Fruit fly (Drosophila melanogaster) whole organism, embryonic: ENCODE measurements around the gene CG33269.
A peak's percentile ranks its signal among the peaks of the same experiment; 100 is the strongest.

Experiments
- B-H1 ChIP-seq: fragments of 200-800 bp; sonication (Bioruptor generic); IDR thresholded peaks from 3 replicates; pipeline ENCODE4 v1.3.6; 2022; ENCODE audit warnings: missing biosample characterization, missing genetic modification characterization
- CG10147 ChIP-seq: fragments of 200-800 bp; sonication (Bioruptor generic); optimal IDR thresholded peaks from 2 replicates; lab custom pipeline; 2019; ENCODE audit warnings: missing biosample characterization, mild to moderate bottlenecking, missing genetic modification characterization, moderate library complexity
- CG10274 ChIP-seq: fragments of 200-800 bp; sonication (Bioruptor generic); optimal IDR thresholded peaks from 3 replicates; lab custom pipeline; 2017; ENCODE audit warnings: missing biosample characterization, mild to moderate bottlenecking, missing genetic modification characterization
- CG10462 ChIP-seq: fragments of 200-800 bp; sonication (Bioruptor generic); optimal IDR thresholded peaks from 2 replicates; lab custom pipeline; 2016; ENCODE audit warnings: missing biosample characterization, missing genetic modification characterization
- CG15011 ChIP-seq: fragments of 200-800 bp; sonication (Bioruptor generic); optimal IDR thresholded peaks from 3 replicates; lab custom pipeline; 2018; ENCODE audit warnings: missing biosample characterization, mild to moderate bottlenecking, missing genetic modification characterization
- CG15601 ChIP-seq: fragments of 200-800 bp; sonication (Bioruptor generic); optimal IDR thresholded peaks from 3 replicates; lab custom pipeline; 2019; ENCODE audit warnings: missing biosample characterization, mild to moderate bottlenecking, missing genetic modification characterization, moderate library complexity
- CG17186 ChIP-seq: fragments of 200-800 bp; sonication (Bioruptor generic); optimal IDR thresholded peaks from 3 replicates; lab custom pipeline; 2017; ENCODE audit warnings: missing biosample characterization, missing genetic modification reagents, missing genetic modification characterization
- CG2120 ChIP-seq: fragments of 200-800 bp; sonication (Bioruptor generic); optimal IDR thresholded peaks from 3 replicates; lab custom pipeline; 2016; ENCODE audit warnings: missing biosample characterization, missing genetic modification characterization
- CG2712 ChIP-seq: fragments of 200-800 bp; optimal IDR thresholded peaks from 3 replicates; lab custom pipeline; 2019; ENCODE audit warnings: missing biosample characterization, mild to moderate bottlenecking, missing genetic modification characterization, moderate library complexity
- CG3065 ChIP-seq: fragments of 200-800 bp; sonication (Bioruptor generic); optimal IDR thresholded peaks from 2 replicates; lab custom pipeline; 2016; ENCODE audit warnings: missing biosample characterization, missing genetic modification characterization
- CG32767 ChIP-seq: fragments of 200-800 bp; sonication (Bioruptor generic); IDR thresholded peaks from 2 replicates; pipeline ENCODE4 v1.3.6; 2022; ENCODE audit warnings: missing biosample characterization, missing genetic modification characterization
- CG5180 ChIP-seq: fragments of 200-800 bp; sonication (Bioruptor generic); optimal IDR thresholded peaks from 3 replicates; lab custom pipeline; 2017; ENCODE audit warnings: missing biosample characterization, missing genetic modification characterization, mild to moderate bottlenecking, moderate library complexity, missing genetic modification reagents
- CG8281 ChIP-seq: fragments of 200-800 bp; sonication (Bioruptor generic); optimal IDR thresholded peaks from 2 replicates; lab custom pipeline; 2018; ENCODE audit warnings: missing biosample characterization, mild to moderate bottlenecking, missing genetic modification characterization, moderate library complexity
- CG8290 ChIP-seq, 3 experiments: fragments of 200-800 bp; sonication (Bioruptor generic); optimal IDR thresholded peaks; 2 replicates each; lab custom pipeline; 2016 to 2019; ENCODE audit warnings: missing biosample characterization in 3 of 3, missing genetic modification characterization in 3 of 3, mild to moderate bottlenecking in 2 of 3, moderate library complexity in 1 of 3
- CG9817 ChIP-seq: fragments of 200-800 bp; sonication (Bioruptor generic); optimal IDR thresholded peaks from 2 replicates; lab custom pipeline; 2018; ENCODE audit warnings: missing biosample characterization, mild to moderate bottlenecking, missing genetic modification characterization, moderate library complexity
- CG9932 ChIP-seq: fragments of 200-800 bp; sonication (Bioruptor generic); IDR thresholded peaks from 2 replicates; pipeline ENCODE4 v1.3.6; 2022; ENCODE audit warnings: missing biosample characterization, missing genetic modification characterization
- CHES-1-like ChIP-seq: fragments of 200-800 bp; sonication (Bioruptor generic); optimal IDR thresholded peaks from 2 replicates; lab custom pipeline; 2016; ENCODE audit warnings: missing biosample characterization, missing genetic modification characterization
- Dek ChIP-seq: fragments of 200-800 bp; sonication (Bioruptor generic); optimal IDR thresholded peaks from 3 replicates; lab custom pipeline; 2019; ENCODE audit warnings: missing biosample characterization, mild to moderate bottlenecking, missing genetic modification characterization, moderate library complexity
- Ets65A ChIP-seq: fragments of 200-800 bp; sonication (Bioruptor generic); peaks from one replicate; lab custom pipeline; 2016; ENCODE audit warnings: missing biosample characterization, missing genetic modification characterization
- Fer1 ChIP-seq: fragments of 200-800 bp; sonication (Bioruptor generic); optimal IDR thresholded peaks from 2 replicates; lab custom pipeline; 2017; ENCODE audit warnings: missing biosample characterization, mild to moderate bottlenecking, missing genetic modification characterization
- Fer3 ChIP-seq: fragments of 200-800 bp; sonication (Bioruptor generic); optimal IDR thresholded peaks from 2 replicates; lab custom pipeline; 2018; ENCODE audit warnings: missing biosample characterization, mild to moderate bottlenecking, missing genetic modification characterization, moderate library complexity
- Hsf ChIP-seq: fragments of 200-800 bp; sonication (Bioruptor generic); optimal IDR thresholded peaks from 3 replicates; lab custom pipeline; 2016; ENCODE audit warnings: missing biosample characterization, missing genetic modification characterization
- MESR4 ChIP-seq: fragments of 200-800 bp; sonication (Bioruptor generic); optimal IDR thresholded peaks from 2 replicates; lab custom pipeline; 2018; ENCODE audit warnings: missing biosample characterization, mild to moderate bottlenecking, missing genetic modification characterization, moderate library complexity
- Oaz ChIP-seq: fragments of 200-800 bp; sonication (Bioruptor generic); IDR thresholded peaks from 2 replicates; pipeline ENCODE4 v1.3.6; 2022; ENCODE audit warnings: missing biosample characterization, missing genetic modification characterization
- Taf1 ChIP-seq: fragments of 200-800 bp; sonication (Bioruptor generic); IDR thresholded peaks from 2 replicates; pipeline ENCODE4 v1.3.6; 2022; ENCODE audit warnings: missing biosample characterization, missing genetic modification characterization
- Tbp ChIP-seq: fragments of >200 bp; optimal IDR thresholded peaks from 2 replicates; lab custom pipeline; 2018; ENCODE audit warnings: missing biosample characterization, missing genetic modification characterization
- YL-1 ChIP-seq: fragments of 200-800 bp; sonication (Bioruptor generic); optimal IDR thresholded peaks from 3 replicates; lab custom pipeline; 2017; ENCODE audit warnings: missing biosample characterization, mild to moderate bottlenecking, missing genetic modification characterization
- ap ChIP-seq: fragments of 200-800 bp; sonication (Bioruptor generic); IDR thresholded peaks from 2 replicates; pipeline ENCODE4 v1.3.6; 2022; ENCODE audit warnings: missing biosample characterization, missing genetic modification characterization
- bab2 ChIP-seq: fragments of 200-800 bp; sonication (Bioruptor generic); optimal IDR thresholded peaks from 2 replicates; lab custom pipeline; 2016; ENCODE audit warnings: missing biosample characterization, missing genetic modification characterization
- dmrt11E ChIP-seq: fragments of 200-800 bp; sonication (Bioruptor generic); optimal IDR thresholded peaks from 3 replicates; lab custom pipeline; 2018; ENCODE audit warnings: missing biosample characterization, mild to moderate bottlenecking, missing genetic modification characterization, moderate library complexity
- dmrt99B ChIP-seq: fragments of 200-800 bp; sonication (Bioruptor generic); optimal IDR thresholded peaks from 2 replicates; lab custom pipeline; 2018; ENCODE audit warnings: missing biosample characterization, mild to moderate bottlenecking, missing genetic modification characterization, moderate library complexity
- emc ChIP-seq: fragments of 200-800 bp; sonication (Bioruptor generic); optimal IDR thresholded peaks from 2 replicates; lab custom pipeline; 2016; ENCODE audit warnings: missing biosample characterization, missing genetic modification characterization
- en ChIP-seq: fragments of 200-800 bp; sonication (Bioruptor generic); optimal IDR thresholded peaks from 2 replicates; lab custom pipeline; 2016; ENCODE audit warnings: missing biosample characterization, missing genetic modification characterization
- gem ChIP-seq: fragments of 200-800 bp; sonication (Bioruptor generic); optimal IDR thresholded peaks from 2 replicates; lab custom pipeline; 2019; ENCODE audit warnings: missing biosample characterization, mild to moderate bottlenecking, missing genetic modification characterization, moderate library complexity
- gfzf ChIP-seq: fragments of 200-800 bp; sonication (Bioruptor generic); optimal IDR thresholded peaks from 2 replicates; lab custom pipeline; 2016; ENCODE audit warnings: missing biosample characterization, mild to moderate bottlenecking, missing genetic modification characterization, moderate library complexity
- gsb ChIP-seq: fragments of 200-800 bp; sonication (Bioruptor generic); IDR thresholded peaks from 2 replicates; pipeline ENCODE4 v1.3.6; 2022; ENCODE audit warnings: missing biosample characterization, missing genetic modification characterization
- insv ChIP-seq, 2 experiments: fragments of 200-800 bp; sonication (Bioruptor generic); optimal IDR thresholded peaks; 3 replicates each; lab custom pipeline; 2016 to 2018; ENCODE audit warnings: missing biosample characterization in 2 of 2, missing genetic modification characterization in 2 of 2
- nerfin-1 ChIP-seq: fragments of 200-800 bp; sonication (Bioruptor generic); optimal IDR thresholded peaks from 3 replicates; lab custom pipeline; 2019; ENCODE audit warnings: missing biosample characterization, mild to moderate bottlenecking, missing genetic modification characterization, moderate library complexity
- nerfin-2 ChIP-seq: fragments of 200-800 bp; sonication (Bioruptor generic); IDR thresholded peaks from 2 replicates; pipeline ENCODE4 v1.3.6; 2022; ENCODE audit warnings: missing biosample characterization, missing genetic modification characterization; ENCODE audit not compliant: partially characterized antibody
- peb ChIP-seq: fragments of 200-800 bp; sonication (Bioruptor generic); IDR thresholded peaks from 2 replicates; pipeline ENCODE4 v1.3.6; 2022; ENCODE audit warnings: missing biosample characterization, missing genetic modification characterization
- pita ChIP-seq: fragments of 200-800 bp; sonication (Bioruptor generic); optimal IDR thresholded peaks from 2 replicates; lab custom pipeline; 2017; ENCODE audit warnings: missing biosample characterization, mild to moderate bottlenecking, missing genetic modification characterization
- sens-2 ChIP-seq: fragments of 200-800 bp; sonication (Bioruptor generic); IDR thresholded peaks from 2 replicates; pipeline ENCODE4 v1.3.6; 2022; ENCODE audit warnings: missing biosample characterization, missing genetic modification characterization
- slbo ChIP-seq: fragments of 200-800 bp; sonication (Bioruptor generic); IDR thresholded peaks from 2 replicates; pipeline ENCODE4 v1.3.6; 2022; ENCODE audit warnings: missing biosample characterization, missing genetic modification characterization
- sna ChIP-seq: fragments of 200-800 bp; sonication (Bioruptor generic); IDR thresholded peaks from 2 replicates; pipeline ENCODE4 v1.3.6; 2022; ENCODE audit warnings: missing biosample characterization, missing genetic modification characterization; ENCODE audit not compliant: partially characterized antibody
- tll ChIP-seq, 2 experiments: fragments of 200-800 bp in 1 of 2; fragments of >200 bp in 1 of 2; sonication (Bioruptor generic) in 1 of 2; optimal IDR thresholded peaks; 2 replicates each; lab custom pipeline; 2017 to 2019; ENCODE audit warnings: missing biosample characterization in 2 of 2, missing genetic modification characterization in 2 of 2, mild to moderate bottlenecking in 1 of 2, moderate library complexity in 1 of 2
- trem ChIP-seq: fragments of 200-800 bp; optimal IDR thresholded peaks from 3 replicates; lab custom pipeline; 2019; ENCODE audit warnings: missing biosample characterization, mild to moderate bottlenecking, missing genetic modification characterization, moderate library complexity
- unc-4 ChIP-seq: fragments of 200-800 bp; sonication (Bioruptor generic); IDR thresholded peaks from 2 replicates; pipeline ENCODE4 v1.3.6; 2022; ENCODE audit warnings: missing biosample characterization, missing genetic modification characterization; ENCODE audit not compliant: partially characterized antibody
- vvl ChIP-seq: fragments of 200-800 bp; sonication (Bioruptor generic); IDR thresholded peaks from 2 replicates; pipeline ENCODE4 v1.3.6; 2022; ENCODE audit warnings: missing biosample characterization, missing genetic modification characterization
- wor ChIP-seq: fragments of 200-800 bp; sonication (Bioruptor generic); IDR thresholded peaks from 2 replicates; pipeline ENCODE4 v1.3.6; 2022; ENCODE audit warnings: missing biosample characterization, missing genetic modification characterization

The CG33269 gene

dm6 chr3L:11627819-11628483, 46.0 kb upstream of the CG33269 start, which contains the start of gene Apt1 (continued):
- TF ChIP-seq CG15011 (no peak), pita (no peak), Tbp (GFP tag; lab: Kevin White, UChicago) (no peak), B-H1 (GFP tag; lab: Robert Waterston, UW) (no peak), CG9932 (GFP tag; lab: Robert Waterston, UW) (peak; percentile 58; the same call in 1 of the 2 replicates), Hsf (GFP tag; lab: Kevin White, UChicago) (no peak), tll (GFP tag; optimal IDR thresholded peaks at IDR 0.05; lab: Kevin White, UChicago) (no peak), CG2712 (tag; lab: Kevin White, UChicago) (peak; percentile 41), bab2 (GFP tag; lab: Kevin White, UChicago) (no peak), CG15601 (tag; lab: Kevin White, UChicago) (no peak), unc-4 (GFP tag; lab: Robert Waterston, UW) (peak; percentile 94), CG10462 (GFP tag; lab: Kevin White, UChicago) (no peak), CG5180 (GFP tag; lab: Kevin White, UChicago) (no peak), sens-2 (GFP tag; lab: Robert Waterston, UW) (no peak), CHES-1-like (GFP tag; lab: Kevin White, UChicago) (no peak), Taf1 (GFP tag; lab: Robert Waterston, UW) (no peak), vvl (GFP tag; lab: Robert Waterston, UW) (no peak), sna (peak; percentile 94), gsb (no peak), CG3065 (GFP tag; lab: Kevin White, UChicago) (no peak), en (no peak), nerfin-1 (no peak), wor (no peak), Oaz (GFP tag; lab: Robert Waterston, UW) (no peak), CG9817 (tag; lab: Kevin White, UChicago) (no peak), dmrt99B (tag; lab: Kevin White, UChicago) (no peak), CG8290 (GFP tag; optimal IDR thresholded peaks at IDR 0.05; lab: Kevin White, UChicago) (no peak), CG8290 (tag; optimal IDR thresholded peaks at IDR 0.05; lab: Kevin White, UChicago) (peak in 1 of 2 experiments; percentile 43), Dek (tag; lab: Kevin White, UChicago) (no peak), Ets65A (peak; percentile 16), peb (GFP tag; lab: Robert Waterston, UW) (no peak), gem (tag; lab: Kevin White, UChicago) (no peak), CG10274 (GFP tag; lab: Kevin White, UChicago) (no peak), CG10147 (GFP tag; lab: Kevin White, UChicago) (no peak), ap (GFP tag; lab: Robert Waterston, UW) (no peak), emc (no peak), gfzf (no peak), trem (tag; lab: Kevin White, UChicago) (peak; percentile 19), dmrt11E (tag; lab: Kevin White, UChicago) (no peak), CG8281 (no peak), insv (GFP tag; optimal IDR thresholded peaks at IDR 0.05; lab: Kevin White, UChicago) (no peak), MESR4 (GFP tag; lab: Kevin White, UChicago) (peak; percentile 76), Fer3 (no peak), CG32767 (GFP tag; lab: Robert Waterston, UW) (no peak), slbo (no peak; the same call in 1 of the 2 replicates), CG2120 (GFP tag; lab: Kevin White, UChicago) (peak; percentile 26), Fer1 (GFP tag; lab: Kevin White, UChicago) (peak; percentile 1), nerfin-2 (peak; percentile 82), YL-1 (GFP tag; lab: Kevin White, UChicago) (peak; percentile 27), CG17186 (GFP tag; lab: Kevin White, UChicago) (no peak)
